Fruit fly (Drosophila melanogaster): ENCODE results near the gene Ype.

The Ype gene

dm6 chrX:13345327-13345726 lies 41.9 kb downstream of the Ype start (continued):
- no peak for TF ChIP-seq Hr4 (GFP tag; optimal IDR thresholded peaks at IDR 0.05)
- peak; percentile 55 for TF ChIP-seq dsx (GFP tag; optimal IDR thresholded peaks at IDR 0.05; ENCODE audit: poor library complexity, severe bottlenecking)
- no peak for TF ChIP-seq fkh (GFP tag; optimal IDR thresholded peaks at IDR 0.05)
- no peak for TF ChIP-seq CG31627 (GFP tag; optimal IDR thresholded peaks at IDR 0.05)
- TF ChIP-seq OdsH (GFP tag; optimal IDR thresholded peaks at IDR 0.05) = peak; percentile 28
- no peak for TF ChIP-seq Sox102F (GFP tag; optimal IDR thresholded peaks at IDR 0.05)
- TF ChIP-seq Met (GFP tag; optimal IDR thresholded peaks at IDR 0.05) = no peak

dm6 chrX:13338113-13338512 lies 49.1 kb downstream of the Ype start, which contains the start of gene CG15747:
Gene CG15747, plus strand, starts transcription at chrX:13338318.
- TF ChIP-seq Ets96B (tag; optimal IDR thresholded peaks at IDR 0.05) (no peak), spab (GFP tag; optimal IDR thresholded peaks at IDR 0.05) (no peak), CG16779 (tag; optimal IDR thresholded peaks at IDR 0.05) (no peak), CG1621 (tag; optimal IDR thresholded peaks at IDR 0.05) (no peak), CG6276 (GFP tag; optimal IDR thresholded peaks at IDR 0.05) (no peak), fkh (GFP tag; optimal IDR thresholded peaks at IDR 0.05) (peak; percentile 28), eg (GFP tag; IDR thresholded peaks at IDR 0.05) (no peak), Eip78C (GFP tag) (peak; percentile 11)

- TF ChIP-seq Smox (GFP tag; optimal IDR thresholded peaks at IDR 0.05) = peak; percentile 52
- peak; percentile 69 for TF ChIP-seq Sox102F (GFP tag; optimal IDR thresholded peaks at IDR 0.05)
- TF ChIP-seq acj6 (GFP tag; optimal IDR thresholded peaks at IDR 0.05) = peak; percentile 36
- peak; percentile 36 for TF ChIP-seq Ets21C (GFP tag; optimal IDR thresholded peaks at IDR 0.05)
- peak; percentile 51 to 75 for TF ChIP-seq ss (GFP tag; optimal IDR thresholded peaks at IDR 0.05)
- no peak for TF ChIP-seq Hr4 (GFP tag; optimal IDR thresholded peaks at IDR 0.05)
- peak; percentile 52 for TF ChIP-seq CG7368 (GFP tag; optimal IDR thresholded peaks at IDR 0.05)
- TF ChIP-seq CG6792 (GFP tag; optimal IDR thresholded peaks at IDR 0.05) = peak; percentile 25
- TF ChIP-seq Lpt (GFP tag; optimal IDR thresholded peaks at IDR 0.05) = no peak
- TF ChIP-seq CG8119 (GFP tag; IDR thresholded peaks at IDR 0.05) = 0 out of 3 replicates have a peak, but pooled peaks have one; percentile 35
- TF ChIP-seq CG31627 (GFP tag; optimal IDR thresholded peaks at IDR 0.05) = peak; percentile 71
- TF ChIP-seq spab (GFP tag; optimal IDR thresholded peaks at IDR 0.05) = no peak
- peak; percentile 43 for TF ChIP-seq OdsH (GFP tag; optimal IDR thresholded peaks at IDR 0.05)
- no peak for TF ChIP-seq Gug (GFP tag; IDR thresholded peaks at IDR 0.05)
- TF ChIP-seq Eip75B (GFP tag; optimal IDR thresholded peaks at IDR 0.05) = peak; percentile 10
- peak; percentile 29 for TF ChIP-seq Blimp-1 (GFP tag; optimal IDR thresholded peaks at IDR 0.05)
- TF ChIP-seq CG10669 (GFP tag; optimal IDR thresholded peaks at IDR 0.05) = peak; percentile 50
- TF ChIP-seq topi (GFP tag; optimal IDR thresholded peaks at IDR 0.05) = peak; percentile 61
- TF ChIP-seq Sox15 (GFP tag; optimal IDR thresholded peaks at IDR 0.05) = peak; percentile 25
- TF ChIP-seq vri (GFP tag; optimal IDR thresholded peaks at IDR 0.05) = peak; percentile 64
- TF ChIP-seq CG6163 (GFP tag; IDR thresholded peaks at IDR 0.05) = peak; percentile 85
- TF ChIP-seq Eip93F (GFP tag; optimal IDR thresholded peaks at IDR 0.05) = no peak
- TF ChIP-seq Hr38 (GFP tag; optimal IDR thresholded peaks at IDR 0.05) = no peak
- TF ChIP-seq CG34406 (GFP tag; optimal IDR thresholded peaks at IDR 0.05) = peak; percentile 42
- peak; percentile 22 for TF ChIP-seq fkh (GFP tag; optimal IDR thresholded peaks at IDR 0.05)
- peak; percentile 66 for TF ChIP-seq net (GFP tag; optimal IDR thresholded peaks at IDR 0.05)
- peak; percentile 25 for TF ChIP-seq CG8632 (GFP tag; optimal IDR thresholded peaks at IDR 0.05)
- peak; percentile 89 for TF ChIP-seq CG6854 (GFP tag; optimal IDR thresholded peaks at IDR 0.05)
- peak; percentile 6 for TF ChIP-seq CG11902 (GFP tag; optimal IDR thresholded peaks at IDR 0.05)
- TF ChIP-seq cyc (GFP tag; optimal IDR thresholded peaks at IDR 0.05) = peak; percentile 76
- TF ChIP-seq achi (GFP tag; optimal IDR thresholded peaks at IDR 0.05) = peak; percentile 37
- TF ChIP-seq CG4318 (GFP tag; optimal IDR thresholded peaks at IDR 0.05) = no peak
- TF ChIP-seq svp (GFP tag) = no peak
- peak in 1 of 2 experiments; percentile 75 for TF ChIP-seq salr (GFP tag; optimal IDR thresholded peaks at IDR 0.05)
- TF ChIP-seq CG6276 (GFP tag; optimal IDR thresholded peaks at IDR 0.05) = no peak
- peak; percentile 69 for TF ChIP-seq lz (GFP tag; optimal IDR thresholded peaks at IDR 0.05)
- peak; percentile 39 for TF ChIP-seq CG8319 (GFP tag; optimal IDR thresholded peaks at IDR 0.05)
- TF ChIP-seq CG11762 (GFP tag; optimal IDR thresholded peaks at IDR 0.05; ENCODE audit: insufficient read depth) = peak; percentile 33
- TF ChIP-seq CG3032 (tag; optimal IDR thresholded peaks at IDR 0.05) = peak; percentile 41
- peak; percentile 7 for TF ChIP-seq fd59A (GFP tag; optimal IDR thresholded peaks at IDR 0.05)
These were observed 49.8 kb downstream of the Ype start, which contains the start of gene RpS15Aa for dm6 chrX:13337454-13337853. Gene RpS15Aa, minus strand, starts transcription at chrX:13337705.
